Worm (Caenorhabditis elegans): ENCODE data around the gene lmd-3.
A peak's percentile ranks its signal among the peaks of the same experiment; 100 is the strongest.

The lmd-3 gene

ce11 chrV:8454995-8455446 is 10.4 kb upstream of the lmd-3 start, which contains the start of gene T23B12.11:
Gene T23B12.11 (plus strand): TSS chrV:8455396.
- no peak for TF ChIP-seq fax-1 (tag; optimal IDR thresholded peaks at IDR 0.05)
- TF ChIP-seq ceh-9 (tag; optimal IDR thresholded peaks at IDR 0.05): no peak
- no peak for TF ChIP-seq zip-5 (tag; optimal IDR thresholded peaks at IDR 0.05)
- TF ChIP-seq ztf-16 (tag; optimal IDR thresholded peaks at IDR 0.05): no peak
- no peak for TF ChIP-seq ets-4 (tag; optimal IDR thresholded peaks at IDR 0.05)
- no peak for TF ChIP-seq ceh-14 (tag; optimal IDR thresholded peaks at IDR 0.05)
- TF ChIP-seq unc-86 (tag; optimal IDR thresholded peaks at IDR 0.05): no peak

ce11 chrV:8450690-8451089 is 6.1 kb upstream of the lmd-3 start:
- no peak for TF ChIP-seq tbx-7 (tag; optimal IDR thresholded peaks at IDR 0.05)
- TF ChIP-seq dmd-4 (tag; optimal IDR thresholded peaks at IDR 0.05; ENCODE audit: borderline replicate concordance): no peak
- TF ChIP-seq Y22D7AL.16 (tag; optimal IDR thresholded peaks at IDR 0.05): no peak
- TF ChIP-seq fax-1 (tag; optimal IDR thresholded peaks at IDR 0.05): no peak
- no peak for TF ChIP-seq ceh-30 (tag; optimal IDR thresholded peaks at IDR 0.05)
- TF ChIP-seq lim-6 (tag; optimal IDR thresholded peaks at IDR 0.05): no peak
- TF ChIP-seq ceh-45 (GFP tag; IDR thresholded peaks at IDR 0.05): no peak
- no peak for TF ChIP-seq K09A11.1 (tag; optimal IDR thresholded peaks at IDR 0.05; ENCODE audit: insufficient read depth)
- no peak for TF ChIP-seq pha-4 (tag; optimal IDR thresholded peaks at IDR 0.05)
- TF ChIP-seq ahr-1 (tag; optimal IDR thresholded peaks at IDR 0.05): no peak

ce11 chrV:8449241-8449640 is 4.6 kb upstream of the lmd-3 start:
- TF ChIP-seq gmeb-2 (tag; optimal IDR thresholded peaks at IDR 0.05) (no peak), unc-42 (tag; optimal IDR thresholded peaks at IDR 0.05) (no peak), ceh-30 (tag; optimal IDR thresholded peaks at IDR 0.05) (no peak), pat-9 (tag; optimal IDR thresholded peaks at IDR 0.05) (no peak), nhr-232 (tag; optimal IDR thresholded peaks at IDR 0.05) (no peak), hlh-8 (tag; optimal IDR thresholded peaks at IDR 0.05) (no peak), unc-86 (tag; optimal IDR thresholded peaks at IDR 0.05) (no peak), K02D7.2 (tag; optimal IDR thresholded peaks at IDR 0.05) (no peak), ref-2 (tag; optimal IDR thresholded peaks at IDR 0.05) (no peak), ttx-3 (tag; optimal IDR thresholded peaks at IDR 0.05) (no peak), pros-1 (tag; optimal IDR thresholded peaks at IDR 0.05) (no peak), ceh-48 (tag; optimal IDR thresholded peaks at IDR 0.05) (no peak), C08G9.2 (tag; optimal IDR thresholded peaks at IDR 0.05) (no peak), ceh-19 (GFP tag; optimal IDR thresholded peaks at IDR 0.05) (no peak), ceh-22 (tag; optimal IDR thresholded peaks at IDR 0.05) (no peak), pag-3 (tag; optimal IDR thresholded peaks at IDR 0.05; ENCODE audit: borderline replicate concordance) (no peak), unc-3 (GFP tag; conservative IDR thresholded peaks at IDR 0.05) (no peak), unc-3 (tag; optimal IDR thresholded peaks at IDR 0.05) (no peak), tbx-7 (tag; optimal IDR thresholded peaks at IDR 0.05) (no peak)

- TF ChIP-seq ets-4 (tag; optimal IDR thresholded peaks at IDR 0.05) (no peak), zip-5 (tag; optimal IDR thresholded peaks at IDR 0.05) (no peak)
These were observed 3.3 kb upstream of the lmd-3 start, which contains the start of gene T23B12.5 for ce11 chrV:8447928-8448327. Gene T23B12.5 (minus strand): TSS chrV:8448028.

ce11 chrV:8445636-8446035 is 1.0 kb upstream of the lmd-3 start:
- TF ChIP-seq hlh-13 (GFP tag; optimal IDR thresholded peaks at IDR 0.05) (no peak), dve-1 (tag; optimal IDR thresholded peaks at IDR 0.05) (peak; percentile 34), ceh-22 (tag; optimal IDR thresholded peaks at IDR 0.05) (no peak), dmd-4 (tag; optimal IDR thresholded peaks at IDR 0.05; ENCODE audit: borderline replicate concordance) (no peak), ceh-24 (tag; optimal IDR thresholded peaks at IDR 0.05) (no peak), hlh-8 (tag; optimal IDR thresholded peaks at IDR 0.05) (no peak), elt-4 (tag; optimal IDR thresholded peaks at IDR 0.05) (no peak), ref-2 (tag; optimal IDR thresholded peaks at IDR 0.05) (no peak), gmeb-2 (tag; optimal IDR thresholded peaks at IDR 0.05) (no peak)

Measured in whole organism, late embryonic.